Worm (Caenorhabditis elegans): ENCODE data around the gene W10G11.3.

ce11 chrII:3528256-3528655, 34.1 kb downstream of the W10G11.3 start, which contains the start of gene ncs-6:
- TF ChIP-seq ceh-82 (tag; optimal IDR thresholded peaks at IDR 0.05) = no peak
- no peak for TF ChIP-seq F16B12.6 (tag; optimal IDR thresholded peaks at IDR 0.05)
- no peak for TF ChIP-seq ztf-4 (tag; optimal IDR thresholded peaks at IDR 0.05)
- TF ChIP-seq Y116A8C.19 (tag; optimal IDR thresholded peaks at IDR 0.05; ENCODE audit: borderline replicate concordance) = no peak
- no peak for TF ChIP-seq unc-62 (GFP tag; optimal IDR thresholded peaks at IDR 0.05)
- TF ChIP-seq vab-15 (tag; optimal IDR thresholded peaks at IDR 0.05) = no peak
- TF ChIP-seq lin-15B (tag; optimal IDR thresholded peaks at IDR 0.05) = no peak
- TF ChIP-seq sox-4 (tag; optimal IDR thresholded peaks at IDR 0.05) = no peak
- TF ChIP-seq aly-2 (tag; optimal IDR thresholded peaks at IDR 0.05) = no peak
- TF ChIP-seq pax-3 (tag; optimal IDR thresholded peaks at IDR 0.05) = no peak
- no peak for TF ChIP-seq elt-3 (tag; optimal IDR thresholded peaks at IDR 0.05)
- TF ChIP-seq elt-2 (tag; optimal IDR thresholded peaks at IDR 0.05) = no peak

All from whole organism, L1 larva.